Worm (Caenorhabditis elegans) whole organism, mixed stage, embryonic: ENCODE measurements around the gene C04H5.1.

Experiments used
- elt-3 ChIP-seq: fragments of 150-350 bp; optimal IDR thresholded peaks from 2 replicates; lab custom pipeline; 2014; ENCODE audit warnings: missing biosample characterization, missing genetic modification characterization
- mep-1 ChIP-seq: fragments of 150-350 bp; optimal IDR thresholded peaks from 2 replicates; lab custom pipeline; 2017; ENCODE audit warnings: missing biosample characterization, missing genetic modification reagents, missing genetic modification characterization, inconsistent platforms
- nhr-237 ChIP-seq: fragments of 150-350 bp; optimal IDR thresholded peaks from 2 replicates; lab custom pipeline; 2014; ENCODE audit warnings: missing biosample characterization, missing genetic modification characterization
- nhr-28 ChIP-seq: fragments of 150-350 bp; optimal IDR thresholded peaks from 2 replicates; lab custom pipeline; 2014; ENCODE audit warnings: missing biosample characterization, missing genetic modification characterization
- snpc-4 ChIP-seq: fragments of 150-350 bp; optimal IDR thresholded peaks from 2 replicates; lab custom pipeline; 2014; ENCODE audit warnings: missing biosample characterization, missing genetic modification characterization
- ztf-11 ChIP-seq: fragments of 150-350 bp; optimal IDR thresholded peaks from 2 replicates; lab custom pipeline; 2014; ENCODE audit warnings: missing biosample characterization, missing genetic modification characterization

ce11 chrII:14501447-14501846 lies 32.7 kb upstream of the C04H5.1 start, which contains the start of gene K10H10.5:
- TF ChIP-seq nhr-237 (tag; lab: Kevin White, UChicago) (no peak), snpc-4 (tag; lab: Kevin White, UChicago) (no peak), ztf-11 (tag; lab: Kevin White, UChicago) (no peak), elt-3 (tag; lab: Kevin White, UChicago) (no peak), nhr-28 (tag; lab: Kevin White, UChicago) (no peak), mep-1 (tag; lab: Kevin White, UChicago) (no peak)
